Worm (Caenorhabditis elegans): ENCODE results near the gene nspb-7.

The nspb-7 gene

ce11 chrII:14591699-14592098 is 13.6 kb downstream of the nspb-7 start, which contains the start of gene C01G12.7:
Gene C01G12.7 (minus strand): TSS chrII:14591893.
- TF ChIP-seq K12H6.12 (tag; optimal IDR thresholded peaks at IDR 0.05) = no peak
- no peak for TF ChIP-seq F57A8.1 (GFP tag; optimal IDR thresholded peaks at IDR 0.05)
- no peak for TF ChIP-seq K11D2.4 (GFP tag; IDR thresholded peaks at IDR 0.05)
- TF ChIP-seq lin-26 (GFP tag; IDR thresholded peaks at IDR 0.05) = no peak
- TF ChIP-seq lsl-1 (GFP tag; optimal IDR thresholded peaks at IDR 0.05) = no peak
- TF ChIP-seq zfh-2 (GFP tag; conservative IDR thresholded peaks at IDR 0.05) = no peak
- TF ChIP-seq nhr-90 (tag; optimal IDR thresholded peaks at IDR 0.05) = no peak

- TF ChIP-seq ztf-6 (GFP tag; IDR thresholded peaks at IDR 0.05) (no peak), him-1 (tag; optimal IDR thresholded peaks at IDR 0.05) (no peak), ztf-22 (GFP tag; optimal IDR thresholded peaks at IDR 0.05) (no peak), somi-1 (GFP tag; optimal IDR thresholded peaks at IDR 0.05) (no peak), hmg-20 (GFP tag; IDR thresholded peaks at IDR 0.05) (no peak), T07F8.4 (tag; optimal IDR thresholded peaks at IDR 0.05) (no peak), mxl-1 (tag; optimal IDR thresholded peaks at IDR 0.05) (no peak), F52B5.7 (tag; optimal IDR thresholded peaks at IDR 0.05) (no peak), ztf-28 (GFP tag; IDR thresholded peaks at IDR 0.05) (no peak), mcd-1 (GFP tag; IDR thresholded peaks at IDR 0.05) (no peak), ceh-40 (GFP tag; IDR thresholded peaks at IDR 0.05) (no peak), attf-6 (GFP tag; IDR thresholded peaks at IDR 0.05) (no peak)
These were observed 14.5 kb downstream of the nspb-7 start for ce11 chrII:14592629-14593028.

ce11 chrII:14593281-14593680 is 15.2 kb downstream of the nspb-7 start, which contains the start of gene catp-4:
Gene catp-4 (plus strand): TSS chrII:14593581.
- no peak for TF ChIP-seq dpff-1 (tag; optimal IDR thresholded peaks at IDR 0.05)
- no peak for TF ChIP-seq madf-3 (GFP tag; IDR thresholded peaks at IDR 0.05)
- TF ChIP-seq B0261.1 (tag; optimal IDR thresholded peaks at IDR 0.05) = no peak
- TF ChIP-seq nhr-27 (tag; optimal IDR thresholded peaks at IDR 0.05) = no peak
- no peak for TF ChIP-seq unc-130 (GFP tag; optimal IDR thresholded peaks at IDR 0.05)

- TF ChIP-seq lin-35 (GFP tag; optimal IDR thresholded peaks at IDR 0.05) = no peak
- TF ChIP-seq D2030.7 (GFP tag; IDR thresholded peaks at IDR 0.05) = no peak
- 0 out of 2 replicates have a peak, but pooled peaks have one; percentile 17 for TF ChIP-seq madf-6 (GFP tag; IDR thresholded peaks at IDR 0.05)
- no peak for TF ChIP-seq T26A5.8 (tag; optimal IDR thresholded peaks at IDR 0.05)
- no peak for TF ChIP-seq B0035.1 (tag; optimal IDR thresholded peaks at IDR 0.05)
These were observed 19.7 kb downstream of the nspb-7 start for ce11 chrII:14597788-14598187.

ce11 chrII:14598367-14598766 is 20.3 kb downstream of the nspb-7 start:
- TF ChIP-seq nhr-80 (tag; optimal IDR thresholded peaks at IDR 0.05) (peak; percentile 36), bed-1 (GFP tag; IDR thresholded peaks at IDR 0.05) (no peak), cebp-1 (GFP tag; IDR thresholded peaks at IDR 0.05) (no peak), cebp-1 (tag; optimal IDR thresholded peaks at IDR 0.05) (peak; percentile 63), hmg-20 (GFP tag; IDR thresholded peaks at IDR 0.05) (no peak), ZK185.1 (tag; optimal IDR thresholded peaks at IDR 0.05; ENCODE audit: poor library complexity, severe bottlenecking) (peak; percentile 28), nhr-90 (tag; optimal IDR thresholded peaks at IDR 0.05) (no peak), snpc-4 (GFP tag; optimal IDR thresholded peaks at IDR 0.05) (no peak), snpc-4 (tag; optimal IDR thresholded peaks at IDR 0.05) (peak in 1 of 4 experiments; percentile 17), hmg-1.2 (GFP tag; IDR thresholded peaks at IDR 0.05) (peak; percentile 16; the same call in 1 of the 2 replicates), madf-8 (GFP tag; conservative IDR thresholded peaks at IDR 0.05) (no peak), lsl-1 (GFP tag; optimal IDR thresholded peaks at IDR 0.05) (no peak), atf-7 (tag; optimal IDR thresholded peaks at IDR 0.05) (peak; percentile 66), K12H6.12 (tag; optimal IDR thresholded peaks at IDR 0.05) (peak; percentile 30), lin-54 (GFP tag; optimal IDR thresholded peaks at IDR 0.05) (peak; percentile 40), tbp1 (GFP tag; optimal IDR thresholded peaks at IDR 0.05) (peak; percentile 52), nhr-27 (tag; optimal IDR thresholded peaks at IDR 0.05) (no peak), hsf-1 (GFP tag; IDR thresholded peaks at IDR 0.05) (peak; percentile 83), let-526 (GFP tag; IDR thresholded peaks at IDR 0.05) (peak; percentile 31; the same call in 1 of the 2 replicates)

Measured in whole organism, young adult.